Fruit fly (Drosophila melanogaster): ENCODE data around the gene CG43220.

- TF ChIP-seq CTCF (optimal IDR thresholded peaks at IDR 0.05) = no peak
- TF ChIP-seq CG8478 (optimal IDR thresholded peaks at IDR 0.05) = no peak
These were observed 34.3 kb upstream of the CG43220 start for dm6 chr2L:17452084-17452483.
